Fruit fly (Drosophila melanogaster): ENCODE results near the gene CG3625.

dm6 chr2L:267441-268089 lies 24.0 kb downstream of the CG3625 start, which contains the start of gene CG17075:
- no peak for TF ChIP-seq psq (optimal IDR thresholded peaks at IDR 0.05)
- no peak for TF ChIP-seq Sin3A (optimal IDR thresholded peaks at IDR 0.05)
- no peak for TF ChIP-seq insv (optimal IDR thresholded peaks at IDR 0.05)
- no peak for TF ChIP-seq h (optimal IDR thresholded peaks at IDR 0.05)
- no peak for TF ChIP-seq Myc (optimal IDR thresholded peaks at IDR 0.05)
